Worm (Caenorhabditis elegans) whole organism, L4 larva: ENCODE results near the gene npr-31.

Experiments
- F10B5.3 ChIP-seq: sonication (generic microtip); optimal IDR thresholded peaks from 2 replicates; lab custom pipeline; 2016; ENCODE audit warnings: mild to moderate bottlenecking, missing genetic modification characterization, missing compliant biosample characterization
- T20F7.1 ChIP-seq: fragments of 200-800 bp; sonication (Bioruptor generic); optimal IDR thresholded peaks from 2 replicates; lab custom pipeline; 2018; ENCODE audit warnings: mild to moderate bottlenecking, missing genetic modification characterization, missing compliant biosample characterization
- T26A8.4 ChIP-seq: fragments of 200-800 bp; sonication (Bioruptor generic); IDR thresholded peaks from 2 replicates; pipeline ENCODE4 v1.3.6; 2022; ENCODE audit warnings: missing genetic modification characterization, missing compliant biosample characterization
- ZK337.2 ChIP-seq: fragments of 200-800 bp; sonication (Bioruptor generic); IDR thresholded peaks from 2 replicates; pipeline ENCODE4 v1.3.6; 2022; ENCODE audit warnings: missing genetic modification reagents, missing genetic modification characterization, missing compliant biosample characterization
- ZK546.5 ChIP-seq, 2 experiments: sonication (generic microtip); optimal IDR thresholded peaks; 2 replicates each; lab custom pipeline; 2017; ENCODE audit warnings: missing biosample characterization in 2 of 2, missing genetic modification characterization in 2 of 2
- aha-1 ChIP-seq: fragments of 150-350 bp; peaks from one replicate; lab custom pipeline; 2014; ENCODE audit warnings: missing biosample characterization, missing genetic modification characterization
- ceh-32 ChIP-seq: sonication (generic microtip); optimal IDR thresholded peaks from 2 replicates; lab custom pipeline; 2016; ENCODE audit warnings: mild to moderate bottlenecking, missing genetic modification characterization, missing compliant biosample characterization; ENCODE audit not compliant: poor library complexity
- ceh-44 ChIP-seq: fragments of 200-800 bp; sonication (Bioruptor generic); IDR thresholded peaks from 2 replicates; pipeline ENCODE4 v1.3.6; 2022; ENCODE audit warnings: missing genetic modification reagents, missing genetic modification characterization, missing compliant biosample characterization
- ceh-62 ChIP-seq: sonication (generic microtip); optimal IDR thresholded peaks from 2 replicates; lab custom pipeline; 2017; ENCODE audit warnings: missing biosample characterization, missing genetic modification characterization
- ces-1 ChIP-seq: fragments of 150-350 bp; sonication (generic microtip); optimal IDR thresholded peaks from 4 replicates; lab custom pipeline; 2014; ENCODE audit warnings: missing biosample characterization, missing genetic modification reagents, missing genetic modification characterization
- cey-2 ChIP-seq: sonication (generic microtip); optimal IDR thresholded peaks from 3 replicates; lab custom pipeline; 2017; ENCODE audit warnings: missing genetic modification characterization, mild to moderate bottlenecking, missing compliant biosample characterization, antibody characterized with exemption, borderline replicate concordance; ENCODE audit not compliant: insufficient read depth
- daf-12 ChIP-seq: fragments of 150-350 bp; optimal IDR thresholded peaks from 2 replicates; lab custom pipeline; 2014; ENCODE audit warnings: missing biosample characterization, missing genetic modification reagents, missing genetic modification characterization
- daf-16 ChIP-seq, 3 experiments: sonication (generic microtip); optimal IDR thresholded peaks; 2 replicates each; lab custom pipeline; 2016 to 2017; ENCODE audit warnings: missing genetic modification characterization in 3 of 3, missing genetic modification reagents in 3 of 3, mild to moderate bottlenecking in 2 of 3, missing compliant biosample characterization in 2 of 3, missing biosample characterization in 1 of 3, moderate library complexity in 1 of 3
- daf-8 ChIP-seq: fragments of 200-800 bp; sonication (Bioruptor generic); IDR thresholded peaks from 2 replicates; pipeline ENCODE4 v1.3.6; 2022; ENCODE audit warnings: missing genetic modification characterization, missing compliant biosample characterization
- dmd-6 ChIP-seq: fragments of 200-800 bp; sonication (Bioruptor generic); IDR thresholded peaks from 2 replicates; pipeline ENCODE4 v1.3.6; 2022; ENCODE audit warnings: missing genetic modification reagents, missing genetic modification characterization, missing compliant biosample characterization
- dmd-8 ChIP-seq: fragments of 200-800 bp; sonication (Bioruptor generic); IDR thresholded peaks from 2 replicates; pipeline ENCODE4 v1.3.6; 2022; ENCODE audit warnings: missing genetic modification characterization, missing compliant biosample characterization
- dmd-9 ChIP-seq: fragments of 200-800 bp; sonication (Bioruptor generic); IDR thresholded peaks from 2 replicates; pipeline ENCODE4 v1.3.6; 2022; ENCODE audit warnings: missing genetic modification reagents, missing genetic modification characterization, missing compliant biosample characterization
- dpl-1 ChIP-seq: fragments of 150-350 bp; optimal IDR thresholded peaks from 2 replicates; lab custom pipeline; 2014; ENCODE audit warnings: missing biosample characterization, missing genetic modification reagents, missing genetic modification characterization
- duxl-1 ChIP-seq: sonication (generic microtip); optimal IDR thresholded peaks from 2 replicates; lab custom pipeline; 2016; ENCODE audit warnings: mild to moderate bottlenecking, missing genetic modification characterization, moderate library complexity, missing compliant biosample characterization; ENCODE audit not compliant: poor library complexity
- fkh-10 ChIP-seq: fragments of 150-350 bp; optimal IDR thresholded peaks from 2 replicates; lab custom pipeline; 2014; ENCODE audit warnings: missing biosample characterization, missing genetic modification reagents, missing genetic modification characterization
- hlh-11 ChIP-seq: fragments of 200-800 bp; sonication (Bioruptor generic); optimal IDR thresholded peaks from 2 replicates; lab custom pipeline; 2018; ENCODE audit warnings: mild to moderate bottlenecking, missing genetic modification characterization, missing compliant biosample characterization
- hlh-30 ChIP-seq: sonication (generic microtip); optimal IDR thresholded peaks from 2 replicates; lab custom pipeline; 2017; ENCODE audit warnings: antibody characterized with exemption, mild to moderate bottlenecking, missing genetic modification characterization, missing compliant biosample characterization; ENCODE audit not compliant: insufficient read depth
- hmg-1.1 ChIP-seq: fragments of 200-800 bp; sonication (Bioruptor generic); IDR thresholded peaks from 2 replicates; pipeline ENCODE4 v1.3.6; 2022; ENCODE audit warnings: missing genetic modification reagents, missing genetic modification characterization, missing compliant biosample characterization
- lim-7 ChIP-seq: fragments of 200-800 bp; sonication (Bioruptor generic); IDR thresholded peaks from 2 replicates; pipeline ENCODE4 v1.3.6; 2022; ENCODE audit warnings: missing genetic modification characterization, missing compliant biosample characterization
- lin-15B ChIP-seq: fragments of 150-350 bp; sonication (generic microtip); optimal IDR thresholded peaks from 3 replicates; lab custom pipeline; 2014; ENCODE audit warnings: missing biosample characterization, missing genetic modification characterization
- lir-3 ChIP-seq: sonication (generic microtip); optimal IDR thresholded peaks from 2 replicates; lab custom pipeline; 2016; ENCODE audit warnings: mild to moderate bottlenecking, missing genetic modification characterization, missing compliant biosample characterization
- lsy-2 ChIP-seq, 2 experiments: fragments of 150-350 bp in 1 of 2; sonication (generic microtip) in 1 of 2; optimal IDR thresholded peaks; 2 replicates each; lab custom pipeline; 2014 to 2017; ENCODE audit warnings: missing biosample characterization in 2 of 2, missing genetic modification characterization in 2 of 2
- madf-5 ChIP-seq, 2 experiments: fragments of 200-800 bp; sonication (Bioruptor generic); IDR thresholded peaks; 2 replicates each; pipeline ENCODE4 v1.3.6; 2022; ENCODE audit warnings: missing compliant biosample characterization in 2 of 2, missing genetic modification characterization in 2 of 2
- mes-2 ChIP-seq: sonication (generic microtip); optimal IDR thresholded peaks from 2 replicates; lab custom pipeline; 2016; ENCODE audit warnings: missing genotype, mild to moderate bottlenecking, missing genetic modification characterization, missing compliant biosample characterization; ENCODE audit not compliant: poor library complexity, severe bottlenecking
- nhr-10 ChIP-seq: fragments of 150-350 bp; optimal IDR thresholded peaks from 2 replicates; lab custom pipeline; 2014; ENCODE audit warnings: missing biosample characterization, missing genetic modification characterization
- nhr-28 ChIP-seq: fragments of 150-350 bp; optimal IDR thresholded peaks from 2 replicates; lab custom pipeline; 2014; ENCODE audit warnings: missing biosample characterization, missing genetic modification characterization
- nhr-42 ChIP-seq: fragments of 200-800 bp; sonication (Bioruptor generic); IDR thresholded peaks from 2 replicates; pipeline ENCODE4 v1.3.6; 2022; ENCODE audit warnings: missing genetic modification characterization, missing compliant biosample characterization
- nhr-6 ChIP-seq: fragments of 150-350 bp; optimal IDR thresholded peaks from 2 replicates; lab custom pipeline; 2014; ENCODE audit warnings: missing biosample characterization, missing genetic modification characterization
- nhr-77 ChIP-seq: fragments of 150-350 bp; optimal IDR thresholded peaks from 2 replicates; lab custom pipeline; 2014; ENCODE audit warnings: missing biosample characterization, missing genetic modification characterization
- php-3 ChIP-seq: fragments of 200-800 bp; sonication (Bioruptor generic); IDR thresholded peaks from 2 replicates; pipeline ENCODE4 v1.3.6; 2022; ENCODE audit warnings: missing genetic modification reagents, missing genetic modification characterization, missing compliant biosample characterization
- rbr-2 ChIP-seq: sonication (generic microtip); optimal IDR thresholded peaks from 2 replicates; lab custom pipeline; 2016; ENCODE audit warnings: missing genotype, missing genetic modification characterization, missing compliant biosample characterization
- saeg-2 ChIP-seq: fragments of 200-800 bp; sonication (Bioruptor generic); IDR thresholded peaks from 2 replicates; pipeline ENCODE4 v1.3.6; 2022; ENCODE audit warnings: missing genetic modification reagents, missing genetic modification characterization, missing compliant biosample characterization
- sdz-12 ChIP-seq: fragments of 200-800 bp; sonication (Bioruptor generic); optimal IDR thresholded peaks from 2 replicates; lab custom pipeline; 2018; ENCODE audit warnings: mild to moderate bottlenecking, missing genetic modification characterization, missing compliant biosample characterization
- skn-1 ChIP-seq: fragments of 150-350 bp; optimal IDR thresholded peaks from 2 replicates; lab custom pipeline; 2014; ENCODE audit warnings: missing biosample characterization, missing genetic modification characterization
- spr-1 ChIP-seq: sonication (generic microtip); optimal IDR thresholded peaks from 2 replicates; lab custom pipeline; 2016; ENCODE audit warnings: mild to moderate bottlenecking, missing genetic modification characterization, missing compliant biosample characterization
- spr-3 ChIP-seq: fragments of 200-800 bp; sonication (Bioruptor generic); optimal IDR thresholded peaks from 2 replicates; lab custom pipeline; 2018; ENCODE audit warnings: mild to moderate bottlenecking, missing genetic modification characterization, missing compliant biosample characterization
- tag-97 ChIP-seq: fragments of 200-800 bp; sonication (Bioruptor generic); IDR thresholded peaks from 2 replicates; pipeline ENCODE4 v1.3.6; 2022; ENCODE audit warnings: missing genetic modification characterization, missing compliant biosample characterization
- unc-39 ChIP-seq: sonication (generic microtip); optimal IDR thresholded peaks from 2 replicates; lab custom pipeline; 2017; ENCODE audit warnings: missing biosample characterization, missing genetic modification characterization
- unc-62 ChIP-seq, 3 experiments: fragments of 150-350 bp in 1 of 3; sonication (generic microtip); optimal IDR thresholded peaks in 2 of 3; peaks in 1 of 3; 1 replicate in 1 of 3; 2 replicates in 2 of 3; lab custom pipeline; 2014 to 2017; ENCODE audit warnings: missing biosample characterization in 3 of 3, missing genetic modification characterization in 3 of 3, missing genetic modification reagents in 3 of 3, missing genotype in 1 of 3
- zag-1 ChIP-seq: fragments of 150-350 bp; optimal IDR thresholded peaks from 2 replicates; lab custom pipeline; 2014; ENCODE audit warnings: missing biosample characterization, missing genetic modification characterization

Gene npr-31

ce11 chrII:7109956-7110355, 34.5 kb upstream of the npr-31 start, which contains the start of gene F10E7.9:
Gene F10E7.9 (minus strand): TSS chrII:7110056.
- TF ChIP-seq hlh-11 (no peak), ces-1 (GFP tag; lab: Kevin White, UChicago) (no peak), lim-7 (GFP tag; lab: Robert Waterston, UW) (no peak), fkh-10 (GFP tag; lab: Kevin White, UChicago) (no peak), daf-8 (GFP tag; lab: Robert Waterston, UW) (no peak), nhr-42 (GFP tag; lab: Robert Waterston, UW) (no peak), skn-1 (no peak), tag-97 (GFP tag; lab: Robert Waterston, UW) (no peak), aha-1 (tag; lab: Kevin White, UChicago) (no peak), dmd-6 (GFP tag; lab: Robert Waterston, UW) (no peak), F10B5.3 (no peak), nhr-10 (tag; lab: Kevin White, UChicago) (no peak), madf-5 (GFP tag; IDR thresholded peaks at IDR 0.05; lab: Robert Waterston, UW) (no peak), duxl-1 (no peak), ceh-32 (tag; lab: Kevin White, UChicago) (no peak), nhr-6 (no peak)

ce11 chrII:7111012-7111656, 33.3 kb upstream of the npr-31 start:
- no peak for TF ChIP-seq sdz-12 (GFP tag; lab: Kevin White, UChicago)
- TF ChIP-seq dmd-9 (GFP tag; lab: Robert Waterston, UW), result no peak
- no peak for TF ChIP-seq madf-5 (GFP tag; IDR thresholded peaks at IDR 0.05; lab: Robert Waterston, UW)
- TF ChIP-seq fkh-10 (GFP tag; lab: Kevin White, UChicago), result peak; percentile 45
- TF ChIP-seq lin-15B (tag; lab: Kevin White, UChicago), result no peak
- no peak for TF ChIP-seq unc-39 (tag; lab: Kevin White, UChicago)
- TF ChIP-seq lsy-2 (tag; optimal IDR thresholded peaks at IDR 0.05; lab: Kevin White, UChicago), result peak in 1 of 2 experiments; percentile 53
- TF ChIP-seq T26A8.4, result no peak
- TF ChIP-seq php-3 (GFP tag; lab: Robert Waterston, UW), result no peak
- no peak for TF ChIP-seq nhr-42 (GFP tag; lab: Robert Waterston, UW)
- peak in 1 of 2 experiments; percentile 95 for TF ChIP-seq unc-62 (GFP tag; optimal IDR thresholded peaks at IDR 0.05 in 1 of 2; lab: Kevin White, UChicago)
- TF ChIP-seq unc-62 (tag; optimal IDR thresholded peaks at IDR 0.05; lab: Kevin White, UChicago), result no peak
- 0 out of 2 replicates have a peak, but pooled peaks have one; percentile 9 for TF ChIP-seq hmg-1.1

DNA sequence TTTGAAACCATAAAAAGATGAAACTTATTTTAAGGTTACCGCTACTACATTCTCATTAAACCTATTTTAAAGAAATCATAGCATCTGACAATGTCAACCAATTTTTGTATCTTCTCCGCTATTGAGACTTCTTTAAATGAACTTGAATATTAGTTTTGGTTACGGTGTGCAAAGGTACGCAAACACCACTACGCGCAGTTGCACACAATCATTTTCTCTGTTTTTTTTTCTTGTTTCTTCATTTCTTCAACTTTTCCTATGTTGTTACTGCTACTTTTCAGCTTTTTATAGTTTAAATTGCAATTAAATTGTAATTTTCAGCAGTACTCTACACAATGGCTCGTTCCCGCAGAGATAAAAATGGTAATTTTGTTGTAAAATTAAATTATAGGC, 32.8 kb upstream of the npr-31 start, which contains the start of gene F10E7.5:
F10E7.5 (plus strand) TSS at position 322 of the 393 bp plus-strand sequence.
- TF ChIP-seq php-3 (GFP tag; lab: Robert Waterston, UW) (no peak), daf-16 (GFP tag; optimal IDR thresholded peaks at IDR 0.05; lab: Kevin White, UChicago) (no peak), daf-16 (tag; optimal IDR thresholded peaks at IDR 0.05; lab: Kevin White, UChicago) (peak; percentile 13), lir-3 (tag; lab: Kevin White, UChicago) (no peak), saeg-2 (GFP tag; lab: Robert Waterston, UW) (no peak), zag-1 (tag; lab: Kevin White, UChicago) (no peak), mes-2 (tag; lab: Kevin White, UChicago) (peak; percentile 72), T20F7.1 (peak; percentile 69), tag-97 (GFP tag; lab: Robert Waterston, UW) (no peak), dmd-8 (GFP tag; lab: Robert Waterston, UW) (no peak), ceh-62 (tag; lab: Kevin White, UChicago) (no peak), ceh-44 (GFP tag; lab: Robert Waterston, UW) (no peak), nhr-28 (tag; lab: Kevin White, UChicago) (peak; percentile 33), madf-5 (GFP tag; IDR thresholded peaks at IDR 0.05; lab: Robert Waterston, UW) (no peak), dpl-1 (peak; percentile 25), spr-3 (no peak), rbr-2 (tag; lab: Kevin White, UChicago) (no peak), lsy-2 (tag; optimal IDR thresholded peaks at IDR 0.05; lab: Kevin White, UChicago) (peak; percentile 92 to 99), nhr-77 (tag; lab: Kevin White, UChicago) (no peak), cey-2 (tag; lab: Kevin White, UChicago) (no peak), ZK546.5 (tag; optimal IDR thresholded peaks at IDR 0.05; lab: Kevin White, UChicago) (peak in 1 of 2 experiments; percentile 22), spr-1 (tag; lab: Kevin White, UChicago) (no peak), hlh-30 (tag; lab: Kevin White, UChicago) (peak; percentile 7), hlh-11 (peak; percentile 3), ZK337.2 (GFP tag; lab: Robert Waterston, UW) (no peak), daf-12 (no peak)
